Worm (Caenorhabditis elegans): ENCODE results near the gene acaa-2.

- TF ChIP-seq unc-55 (GFP tag; optimal IDR thresholded peaks at IDR 0.05) (no peak), T23F11.4 (GFP tag; optimal IDR thresholded peaks at IDR 0.05) (no peak), fkh-10 (GFP tag; optimal IDR thresholded peaks at IDR 0.05) (no peak), ceh-24 (tag; optimal IDR thresholded peaks at IDR 0.05) (no peak), pha-4 (tag; optimal IDR thresholded peaks at IDR 0.05) (no peak), lin-11 (tag; optimal IDR thresholded peaks at IDR 0.05) (no peak), dve-1 (tag; optimal IDR thresholded peaks at IDR 0.05) (no peak), ceh-9 (tag; optimal IDR thresholded peaks at IDR 0.05) (no peak), tbx-2 (tag; optimal IDR thresholded peaks at IDR 0.05) (no peak), fkh-6 (tag; optimal IDR thresholded peaks at IDR 0.05) (no peak), sdc-2 (tag; optimal IDR thresholded peaks at IDR 0.05) (no peak)
Measured at ce11 chrIII:13343117-13343516, 1.6 kb upstream of the acaa-2 start, which contains the start of gene ife-1.

Measured in whole organism, late embryonic.